Worm (Caenorhabditis elegans): ENCODE data around the gene Y62H9A.16.
A peak's percentile ranks its signal among the peaks of the same experiment; 100 is the strongest.

The Y62H9A.16 gene

DNA sequence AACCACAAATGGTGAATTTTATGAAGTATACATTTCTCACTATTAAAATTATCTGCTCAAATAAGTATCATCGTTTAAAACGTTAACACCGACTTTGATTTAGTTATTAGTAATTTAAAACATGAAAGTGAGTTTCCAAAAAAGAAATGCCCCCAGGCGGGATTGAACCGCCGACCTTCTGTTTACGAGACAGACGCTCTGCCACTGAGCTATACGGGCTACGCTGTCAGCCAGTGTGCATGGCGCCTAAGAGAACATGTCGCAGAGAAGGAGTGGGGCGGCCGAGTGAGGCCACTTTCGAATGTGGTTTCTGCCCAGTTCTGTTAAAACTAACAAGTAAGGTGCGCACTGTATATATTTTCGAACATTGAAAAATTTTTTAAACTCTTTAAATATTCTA, 16.8 kb downstream of the Y62H9A.16 start (continued):
- no peak for TF ChIP-seq nfya-1 (tag; optimal IDR thresholded peaks at IDR 0.05; ENCODE audit: insufficient read depth)

DNA sequence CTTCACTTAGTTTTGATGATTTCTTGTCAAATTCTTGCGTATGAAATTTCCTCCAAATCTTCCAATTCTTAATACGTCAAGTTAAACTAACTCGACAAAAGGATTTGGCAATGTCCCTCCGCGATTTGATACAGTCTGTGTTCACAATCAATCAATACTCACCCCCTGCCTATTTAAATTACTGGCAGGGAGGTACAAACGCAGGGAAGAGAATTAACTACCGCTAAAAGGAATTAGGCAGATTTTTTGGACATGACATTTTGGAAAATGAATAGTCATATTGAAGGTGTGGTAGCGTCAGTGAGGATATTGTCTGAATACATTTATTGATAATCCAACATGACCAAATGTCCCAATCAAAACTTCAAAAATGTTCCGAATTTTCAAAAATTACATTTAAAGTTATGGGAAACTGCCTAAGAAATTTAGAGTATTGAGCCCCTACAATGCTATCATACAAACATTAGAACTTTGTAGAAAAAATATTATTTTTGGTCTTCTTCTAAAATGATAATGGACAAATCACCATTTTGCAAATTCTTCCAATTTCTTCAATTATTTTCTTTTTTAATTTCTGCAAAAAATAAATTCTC, 19.3 kb downstream of the Y62H9A.16 start:
- TF ChIP-seq ama-1 (optimal IDR thresholded peaks at IDR 0.05) (no peak), lsy-12 (tag; optimal IDR thresholded peaks at IDR 0.05) (peak; percentile 95), unc-39 (tag; optimal IDR thresholded peaks at IDR 0.05) (peak; percentile 76), elt-3 (tag; optimal IDR thresholded peaks at IDR 0.05) (peak; percentile 81 to 99 (median 96)), mml-1 (tag; optimal IDR thresholded peaks at IDR 0.05) (no peak), ceh-16 (tag; optimal IDR thresholded peaks at IDR 0.05) (peak; percentile 84), ztf-4 (tag; optimal IDR thresholded peaks at IDR 0.05) (peak; percentile 86), aly-2 (tag; optimal IDR thresholded peaks at IDR 0.05) (peak; percentile 94), nhr-23 (tag; optimal IDR thresholded peaks at IDR 0.05) (peak; percentile 99), fos-1 (tag; optimal IDR thresholded peaks at IDR 0.05) (peak; percentile 94), lin-39 (tag; optimal IDR thresholded peaks at IDR 0.05) (peak; percentile 98), pqm-1 (tag; optimal IDR thresholded peaks at IDR 0.05) (peak; percentile 91), fkh-2 (tag; optimal IDR thresholded peaks at IDR 0.05) (peak; percentile 92), eor-1 (tag; optimal IDR thresholded peaks at IDR 0.05) (peak in 1 of 2 experiments; percentile 82), zag-1 (tag; optimal IDR thresholded peaks at IDR 0.05) (peak; percentile 90), sea-2 (GFP tag; optimal IDR thresholded peaks at IDR 0.05) (no peak), elt-2 (tag; optimal IDR thresholded peaks at IDR 0.05) (peak; percentile 86), daf-12 (tag; optimal IDR thresholded peaks at IDR 0.05) (peak; percentile 81), nhr-77 (tag; optimal IDR thresholded peaks at IDR 0.05) (peak; percentile 98), unc-62 (GFP tag; optimal IDR thresholded peaks at IDR 0.05) (peak; percentile 95), egl-27 (tag; optimal IDR thresholded peaks at IDR 0.05) (peak; percentile 95), nhr-25 (tag; optimal IDR thresholded peaks at IDR 0.05) (peak; percentile 98), ceh-28 (tag; optimal IDR thresholded peaks at IDR 0.05) (peak; percentile 100), ztf-11 (tag; optimal IDR thresholded peaks at IDR 0.05) (peak; percentile 59), skn-1 (tag; optimal IDR thresholded peaks at IDR 0.05) (peak; percentile 97), tbx-2 (tag; optimal IDR thresholded peaks at IDR 0.05) (peak; percentile 98), ceh-9 (tag; optimal IDR thresholded peaks at IDR 0.05) (no peak), nhr-11 (tag; optimal IDR thresholded peaks at IDR 0.05) (peak; percentile 97), jun-1 (tag; optimal IDR thresholded peaks at IDR 0.05) (peak; percentile 100), egl-5 (tag; optimal IDR thresholded peaks at IDR 0.05) (peak; percentile 95), R02D3.7 (tag; optimal IDR thresholded peaks at IDR 0.05) (peak; percentile 92), nhr-12 (tag; optimal IDR thresholded peaks at IDR 0.05) (peak; percentile 30), lin-15B (tag; optimal IDR thresholded peaks at IDR 0.05) (peak; percentile 43), nhr-67 (tag; optimal IDR thresholded peaks at IDR 0.05) (peak; percentile 59), pha-4 (tag; optimal IDR thresholded peaks at IDR 0.05) (peak; percentile 99), ZK546.5 (tag; optimal IDR thresholded peaks at IDR 0.05) (peak; percentile 70), nfya-1 (tag; optimal IDR thresholded peaks at IDR 0.05; ENCODE audit: insufficient read depth) (no peak), nhr-28 (tag; optimal IDR thresholded peaks at IDR 0.05) (peak; percentile 93), nhr-43 (tag; optimal IDR thresholded peaks at IDR 0.05; ENCODE audit: poor library complexity, severe bottlenecking) (peak; percentile 99), mdl-1 (tag; optimal IDR thresholded peaks at IDR 0.05) (peak; percentile 53), nhr-237 (tag; optimal IDR thresholded peaks at IDR 0.05) (peak; percentile 78), nhr-76 (tag; optimal IDR thresholded peaks at IDR 0.05) (peak; percentile 88), fkh-10 (GFP tag; optimal IDR thresholded peaks at IDR 0.05) (peak; percentile 98), elt-1 (tag; optimal IDR thresholded peaks at IDR 0.05) (peak; percentile 75), ceh-82 (tag; optimal IDR thresholded peaks at IDR 0.05) (peak; percentile 98), hmg-11 (tag; optimal IDR thresholded peaks at IDR 0.05) (peak; percentile 97), snpc-4 (tag; optimal IDR thresholded peaks at IDR 0.05) (peak; percentile 95)

Measured in whole organism, L3 larva.